Worm (Caenorhabditis elegans) whole organism, young adult: ENCODE measurements around the gene mlp-1.

Source experiments
- F37B4.10 ChIP-seq: fragments of 200-800 bp; sonication (Bioruptor generic); IDR thresholded peaks from 2 replicates; pipeline ENCODE4 v1.3.6; 2022; ENCODE audit warnings: missing genetic modification characterization, missing compliant biosample characterization
- F49E8.2 ChIP-seq: sonication (generic microtip); optimal IDR thresholded peaks from 3 replicates; lab custom pipeline; 2017; ENCODE audit warnings: missing genetic modification characterization, mild to moderate bottlenecking, missing compliant biosample characterization, antibody characterized with exemption, moderate library complexity; ENCODE audit not compliant: insufficient read depth
- Y53G8AR.9 ChIP-seq: fragments of 200-800 bp; sonication (Bioruptor generic); conservative IDR thresholded peaks from 2 replicates; pipeline ENCODE4 v1.3.6; 2022; ENCODE audit warnings: missing genetic modification reagents, missing genetic modification characterization, missing compliant biosample characterization
- Y79H2A.3 ChIP-seq: fragments of 200-800 bp; sonication (Bioruptor generic); conservative IDR thresholded peaks from 2 replicates; pipeline ENCODE4 v1.3.6; 2022; ENCODE audit warnings: missing genetic modification reagents, missing genetic modification characterization, missing compliant biosample characterization
- ceh-79 ChIP-seq: sonication (generic microtip); optimal IDR thresholded peaks from 2 replicates; lab custom pipeline; 2017; ENCODE audit warnings: mild to moderate bottlenecking, missing genetic modification characterization, missing compliant biosample characterization
- nhr-90 ChIP-seq: sonication (generic microtip); optimal IDR thresholded peaks from 2 replicates; lab custom pipeline; 2016; ENCODE audit warnings: missing genotype, mild to moderate bottlenecking, missing genetic modification characterization, missing compliant biosample characterization
- snpc-1.1 ChIP-seq: sonication (generic microtip); optimal IDR thresholded peaks from 2 replicates; lab custom pipeline; 2017; ENCODE audit warnings: missing genetic modification characterization, mild to moderate bottlenecking, missing compliant biosample characterization, antibody characterized with exemption, moderate library complexity, missing genotype, missing genetic modification reagents; ENCODE audit not compliant: insufficient read depth

DNA sequence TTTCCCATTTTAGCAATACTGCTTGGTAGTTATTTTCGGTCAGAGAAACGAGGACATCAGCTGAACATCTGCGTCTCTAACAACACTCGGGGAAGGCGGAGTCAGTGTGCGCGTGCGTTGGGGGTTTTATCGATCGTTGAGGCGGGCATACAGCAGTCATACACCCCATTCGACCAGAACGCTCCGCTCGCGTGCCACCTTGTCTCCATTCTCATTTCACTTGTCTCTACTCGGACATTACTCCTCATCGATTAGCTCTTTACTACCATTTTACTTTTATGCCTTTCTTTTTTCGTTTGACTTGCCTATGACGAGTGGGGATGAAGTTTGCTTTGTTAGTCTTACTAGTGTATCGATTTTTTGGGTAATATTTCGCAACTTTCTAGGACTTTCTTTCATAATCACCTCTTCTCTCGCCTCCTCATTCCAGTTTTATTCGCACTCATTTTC lies 34.3 kb downstream of the mlp-1 start:
- TF ChIP-seq nhr-90 (tag; lab: Kevin White, UChicago): peak; percentile 72
- TF ChIP-seq F37B4.10: no peak
- TF ChIP-seq snpc-1.1 (tag; lab: Kevin White, UChicago): no peak
- TF ChIP-seq ceh-79 (tag; lab: Kevin White, UChicago): no peak
- TF ChIP-seq F49E8.2 (tag; lab: Kevin White, UChicago): no peak
- peak; percentile 80 for TF ChIP-seq Y53G8AR.9 (GFP tag; lab: Robert Waterston, UW)
- TF ChIP-seq Y79H2A.3 (GFP tag; lab: Robert Waterston, UW): no peak
